Fruit fly (Drosophila melanogaster) whole organism, adult: Measurements from ENCODE around the gene CG7251.

Experiments
- CG1620 ChIP-seq: fragments of 200-800 bp; sonication (Bioruptor generic); optimal IDR thresholded peaks from 2 replicates; lab custom pipeline; 2016; ENCODE audit warnings: missing biosample characterization, missing genetic modification characterization
- CG33017 ChIP-seq: fragments of 200-800 bp; sonication (Bioruptor generic); optimal IDR thresholded peaks from 2 replicates; lab custom pipeline; 2018; ENCODE audit warnings: missing biosample characterization, mild to moderate bottlenecking, missing genetic modification characterization, moderate library complexity
- CG7045 ChIP-seq: fragments of 200-800 bp; sonication (Bioruptor generic); optimal IDR thresholded peaks from 2 replicates; lab custom pipeline; 2017; ENCODE audit warnings: missing biosample characterization, mild to moderate bottlenecking, missing genetic modification characterization
- Hr96 ChIP-seq: fragments of 200-800 bp; sonication (Bioruptor generic); optimal IDR thresholded peaks from 2 replicates; lab custom pipeline; 2016; ENCODE audit warnings: missing biosample characterization, missing genetic modification characterization
- Mnt ChIP-seq: fragments of 200-800 bp; sonication (Bioruptor generic); optimal IDR thresholded peaks from 2 replicates; lab custom pipeline; 2016; ENCODE audit warnings: missing biosample characterization, mild to moderate bottlenecking, missing genetic modification characterization
- bab1 ChIP-seq: fragments of 200-800 bp; sonication (Bioruptor generic); optimal IDR thresholded peaks from 3 replicates; lab custom pipeline; 2019; ENCODE audit warnings: missing biosample characterization, mild to moderate bottlenecking, missing genetic modification characterization, moderate library complexity
- kay ChIP-seq: fragments of 200-800 bp; sonication (Bioruptor generic); peaks from one replicate; lab custom pipeline; 2016; ENCODE audit warnings: missing biosample characterization, missing genetic modification characterization, borderline replicate concordance
- toe ChIP-seq: fragments of 200-800 bp; sonication (Bioruptor generic); optimal IDR thresholded peaks from 2 replicates; lab custom pipeline; 2016; ENCODE audit warnings: missing biosample characterization, missing genetic modification characterization

dm6 chr2L:5553750-5554149, 34.5 kb downstream of the CG7251 start, which contains the start of the genes CG14013 and CG14017:
- TF ChIP-seq Hr96 (GFP tag; lab: Kevin White, UChicago) (no peak), CG7045 (GFP tag; lab: Kevin White, UChicago) (no peak), toe (GFP tag; lab: Kevin White, UChicago) (no peak), CG1620 (no peak), bab1 (GFP tag; lab: Kevin White, UChicago) (no peak), CG33017 (no peak), kay (GFP tag; lab: Kevin White, UChicago) (no peak), Mnt (no peak)
